Worm (Caenorhabditis elegans) whole organism, L2 larva: ENCODE measurements around the gene aexr-1.

Experiments used
- alr-1 ChIP-seq: fragments of 150-350 bp; optimal IDR thresholded peaks from 2 replicates; lab custom pipeline; 2014; ENCODE audit warnings: missing biosample characterization, missing genetic modification characterization
- ama-1 ChIP-seq: fragments of 150-350 bp; optimal IDR thresholded peaks from 2 replicates; lab custom pipeline; 2018; ENCODE audit warnings: inconsistent platforms
- blmp-1 ChIP-seq: sonication (generic microtip); optimal IDR thresholded peaks from 2 replicates; lab custom pipeline; 2017; ENCODE audit warnings: missing genetic modification characterization, mild to moderate bottlenecking, missing compliant biosample characterization, antibody characterized with exemption, moderate library complexity; ENCODE audit not compliant: insufficient read depth
- ceh-16 ChIP-seq: fragments of 150-350 bp; optimal IDR thresholded peaks from 2 replicates; lab custom pipeline; 2014; ENCODE audit warnings: missing biosample characterization, missing genetic modification characterization
- ceh-82 ChIP-seq: fragments of 150-350 bp; optimal IDR thresholded peaks from 2 replicates; lab custom pipeline; 2014; ENCODE audit warnings: missing biosample characterization, missing genetic modification characterization
- mab-5 ChIP-seq: fragments of 150-350 bp; optimal IDR thresholded peaks from 2 replicates; lab custom pipeline; 2014; ENCODE audit warnings: missing biosample characterization, missing genetic modification characterization
- nhr-10 ChIP-seq: sonication (generic microtip); optimal IDR thresholded peaks from 2 replicates; lab custom pipeline; 2017; ENCODE audit warnings: missing biosample characterization, missing genetic modification characterization
- nhr-11 ChIP-seq: fragments of 150-350 bp; optimal IDR thresholded peaks from 2 replicates; lab custom pipeline; 2014; ENCODE audit warnings: missing biosample characterization, missing genetic modification characterization
- skn-1 ChIP-seq: sonication (generic microtip); optimal IDR thresholded peaks from 2 replicates; lab custom pipeline; 2017; ENCODE audit warnings: missing biosample characterization, missing genetic modification characterization
- snpc-4 ChIP-seq: fragments of 150-350 bp; optimal IDR thresholded peaks from 2 replicates; lab custom pipeline; 2014; ENCODE audit warnings: missing biosample characterization, missing genetic modification characterization
- unc-39 ChIP-seq: fragments of 150-350 bp; optimal IDR thresholded peaks from 2 replicates; lab custom pipeline; 2014; ENCODE audit warnings: missing biosample characterization, missing genetic modification characterization
- ztf-11 ChIP-seq: sonication (generic microtip); optimal IDR thresholded peaks from 2 replicates; lab custom pipeline; 2017; ENCODE audit warnings: missing biosample characterization, missing genetic modification characterization

DNA sequence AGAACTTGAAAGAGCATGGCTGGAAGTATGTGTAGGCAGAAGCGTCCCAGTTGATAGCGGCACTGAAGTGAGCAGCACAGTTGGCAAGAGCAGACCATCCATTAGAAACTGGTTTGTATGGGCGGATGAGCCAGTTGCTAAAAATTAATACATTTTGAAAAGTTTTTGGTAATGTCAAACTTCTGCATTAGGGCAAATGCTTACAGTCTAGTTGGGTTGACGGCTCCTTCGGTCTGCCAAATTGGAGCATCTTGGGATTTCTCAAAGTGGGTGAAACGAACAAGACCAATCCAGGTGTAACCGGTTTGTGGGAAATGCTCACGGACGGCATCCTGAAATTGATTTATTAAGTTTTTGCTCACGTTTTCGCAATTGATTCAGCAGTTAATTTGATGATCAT is 17.5 kb downstream of the aexr-1 start:
- no peak for TF ChIP-seq mab-5 (tag; lab: Kevin White, UChicago)
- TF ChIP-seq blmp-1 = no peak
- TF ChIP-seq nhr-11 (tag; lab: Kevin White, UChicago) = no peak
- no peak for TF ChIP-seq nhr-10 (tag; lab: Kevin White, UChicago)
- TF ChIP-seq alr-1 (tag; lab: Kevin White, UChicago) = no peak
- no peak for TF ChIP-seq ceh-16 (tag; lab: Kevin White, UChicago)
- no peak for TF ChIP-seq skn-1
- no peak for TF ChIP-seq snpc-4 (tag; lab: Kevin White, UChicago)
- no peak for TF ChIP-seq ztf-11 (tag; lab: Kevin White, UChicago)
- no peak for TF ChIP-seq ceh-82 (tag; lab: Kevin White, UChicago)
- no peak for TF ChIP-seq unc-39 (tag; lab: Kevin White, UChicago)
- no peak for TF ChIP-seq ama-1 (lab: Kevin White, UChicago)
